Worm (Caenorhabditis elegans) whole organism, mixed stage, embryonic: ENCODE data around the gene ZK1236.5.

Experiments used
- hlh-1 ChIP-seq: fragments of 150-350 bp; optimal IDR thresholded peaks from 2 replicates; lab custom pipeline; 2014; ENCODE audit warnings: missing biosample characterization, missing genetic modification reagents, missing genetic modification characterization
- lin-32 ChIP-seq: fragments of 200-800 bp; sonication (Bioruptor generic); optimal IDR thresholded peaks from 2 replicates; lab custom pipeline; 2018; ENCODE audit warnings: mild to moderate bottlenecking, missing genetic modification characterization, missing compliant biosample characterization
- nhr-237 ChIP-seq: fragments of 150-350 bp; optimal IDR thresholded peaks from 2 replicates; lab custom pipeline; 2014; ENCODE audit warnings: missing biosample characterization, missing genetic modification characterization

DNA sequence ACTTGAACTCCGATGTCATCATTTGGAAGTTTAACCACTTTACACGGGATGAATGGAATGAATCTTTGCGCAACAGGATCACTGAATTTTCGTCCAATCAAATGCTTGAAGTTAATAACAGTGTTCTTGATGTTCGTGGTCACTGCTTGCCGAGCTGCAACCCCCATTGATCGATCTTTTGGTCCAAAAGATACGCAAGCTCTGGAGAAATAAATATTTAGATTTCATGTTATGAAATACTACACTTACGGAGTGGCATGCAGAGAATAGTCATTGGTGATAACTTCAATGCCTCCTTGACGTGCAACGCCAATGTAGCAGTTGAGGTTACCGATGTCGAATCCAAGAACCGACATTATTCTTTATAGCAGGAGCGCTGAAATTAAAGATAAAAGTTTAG is 14.5 kb upstream of the ZK1236.5 start, which contains the start of gene hsp-110:
- TF ChIP-seq hlh-1 (tag; lab: Kevin White, UChicago) = no peak
- no peak for TF ChIP-seq lin-32 (GFP tag; lab: Kevin White, UChicago)
- no peak for TF ChIP-seq nhr-237 (tag; lab: Kevin White, UChicago)
